Worm (Caenorhabditis elegans) whole organism, L3 larva: ENCODE data around the gene dbn-1.

Experiments used
- ZK546.5 ChIP-seq: sonication (generic microtip); optimal IDR thresholded peaks from 2 replicates; lab custom pipeline; 2017; ENCODE audit warnings: missing biosample characterization, missing genetic modification characterization
- aly-2 ChIP-seq: fragments of 150-350 bp; optimal IDR thresholded peaks from 2 replicates; lab custom pipeline; 2014; ENCODE audit warnings: missing biosample characterization, missing genetic modification characterization
- ama-1 ChIP-seq: fragments of 150-350 bp; optimal IDR thresholded peaks from 2 replicates; lab custom pipeline; 2018
- ceh-28 ChIP-seq: fragments of 150-350 bp; optimal IDR thresholded peaks from 2 replicates; lab custom pipeline; 2014; ENCODE audit warnings: missing biosample characterization, missing genetic modification reagents, missing genetic modification characterization
- daf-12 ChIP-seq: fragments of 150-350 bp; optimal IDR thresholded peaks from 2 replicates; lab custom pipeline; 2014; ENCODE audit warnings: missing biosample characterization, missing genetic modification reagents, missing genetic modification characterization
- fkh-10 ChIP-seq: sonication (generic microtip); optimal IDR thresholded peaks from 2 replicates; lab custom pipeline; 2017; ENCODE audit warnings: missing biosample characterization, missing genetic modification reagents, missing genetic modification characterization
- nhr-11 ChIP-seq: fragments of 150-350 bp; optimal IDR thresholded peaks from 2 replicates; lab custom pipeline; 2014; ENCODE audit warnings: missing biosample characterization, missing genetic modification characterization
- nhr-12 ChIP-seq: fragments of 150-350 bp; optimal IDR thresholded peaks from 2 replicates; lab custom pipeline; 2014; ENCODE audit warnings: missing biosample characterization, missing genetic modification characterization
- nhr-67 ChIP-seq: fragments of 150-350 bp; optimal IDR thresholded peaks from 2 replicates; lab custom pipeline; 2014; ENCODE audit warnings: missing biosample characterization, missing genetic modification characterization
- nhr-77 ChIP-seq: fragments of 150-350 bp; optimal IDR thresholded peaks from 2 replicates; lab custom pipeline; 2014; ENCODE audit warnings: missing biosample characterization, missing genetic modification characterization
- sea-2 ChIP-seq: fragments of 150-350 bp; sonication (generic microtip); optimal IDR thresholded peaks from 4 replicates; lab custom pipeline; 2014; ENCODE audit warnings: missing biosample characterization, missing genetic modification reagents, missing genetic modification characterization
- skn-1 ChIP-seq: fragments of 150-350 bp; optimal IDR thresholded peaks from 2 replicates; lab custom pipeline; 2014; ENCODE audit warnings: missing biosample characterization, missing genetic modification characterization

ce11 chrIII:13780199-13780706, 18.4 kb upstream of the dbn-1 start, which contains the start of gene pot-3:
- TF ChIP-seq aly-2: no peak
- TF ChIP-seq fkh-10 (GFP tag; lab: Kevin White, UChicago): no peak
- no peak for TF ChIP-seq ZK546.5 (tag; lab: Kevin White, UChicago)
- TF ChIP-seq daf-12 (tag; lab: Kevin White, UChicago): no peak
- TF ChIP-seq ama-1 (lab: Kevin White, UChicago): no peak
- TF ChIP-seq nhr-11: no peak
- no peak for TF ChIP-seq skn-1 (tag; lab: Kevin White, UChicago)
- no peak for TF ChIP-seq ceh-28 (tag; lab: Kevin White, UChicago)
- peak; percentile 17 for TF ChIP-seq sea-2 (GFP tag; lab: Kevin White, UChicago)
- TF ChIP-seq nhr-12 (tag; lab: Kevin White, UChicago): no peak
- no peak for TF ChIP-seq nhr-77 (tag; lab: Kevin White, UChicago)
- TF ChIP-seq nhr-67 (tag; lab: Kevin White, UChicago): no peak
